Worm (Caenorhabditis elegans) whole organism, dauer: ENCODE results near the gene R13H4.7.

Source experiments
- unc-62 ChIP-seq: sonication (generic microtip); optimal IDR thresholded peaks from 2 replicates; lab custom pipeline; 2017; ENCODE audit warnings: missing biosample characterization, missing genetic modification reagents, missing genetic modification characterization

Gene R13H4.7

ce11 chrV:11868142-11868541, at the start of gene R13H4.7:
R13H4.7 (minus strand) TSS chrV:11868242.
- no peak for TF ChIP-seq unc-62 (GFP tag; lab: Kevin White, UChicago)

- no peak for TF ChIP-seq unc-62 (GFP tag; lab: Kevin White, UChicago)
These were observed 49.1 kb upstream of the R13H4.7 start, which contains the start of gene R31.2 for ce11 chrV:11917186-11917585. R31.2 (plus strand) TSS chrV:11917573.

DNA sequence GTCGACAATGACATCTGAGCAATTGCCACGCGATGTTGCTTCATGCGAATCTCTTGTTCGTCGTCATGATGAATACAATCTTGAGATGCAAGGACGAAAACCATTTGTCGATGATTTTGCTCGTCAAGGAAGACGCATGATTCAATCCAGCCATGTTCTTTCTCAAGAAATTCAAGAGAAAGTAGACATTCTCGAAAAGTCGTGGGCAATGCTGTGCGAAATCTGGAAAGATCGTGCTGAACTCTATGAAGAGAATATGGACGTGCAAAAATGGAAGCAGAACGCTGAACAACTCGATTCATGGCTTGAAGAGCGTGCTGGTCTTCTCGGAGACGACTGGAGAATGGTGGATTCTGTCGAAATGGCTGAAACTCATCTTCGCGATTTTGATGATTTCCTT, 45.2 kb upstream of the R13H4.7 start:
- no peak for TF ChIP-seq unc-62 (GFP tag; lab: Kevin White, UChicago)

ce11 chrV:11905977-11906376, 37.9 kb upstream of the R13H4.7 start:
- no peak for TF ChIP-seq unc-62 (GFP tag; lab: Kevin White, UChicago)

DNA sequence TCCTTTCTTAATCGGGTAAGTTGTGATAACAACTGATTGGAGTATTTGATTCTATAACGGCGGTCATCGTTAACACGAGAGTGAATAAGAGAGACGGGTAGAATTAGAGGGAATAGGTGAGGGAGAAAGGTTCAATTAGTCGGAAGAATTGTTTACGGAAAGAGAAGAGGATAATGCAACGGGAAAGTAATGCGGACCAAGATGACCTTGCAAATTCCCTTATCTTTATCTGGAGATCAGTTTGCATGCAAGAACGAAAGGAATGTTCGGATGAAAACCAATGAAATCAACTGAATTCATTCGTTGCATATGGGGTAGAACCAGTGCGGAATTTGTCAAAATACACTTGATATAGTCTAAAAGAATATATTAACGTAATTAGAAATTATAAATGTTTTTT, 34.1 kb upstream of the R13H4.7 start:
- no peak for TF ChIP-seq unc-62 (GFP tag; lab: Kevin White, UChicago)

- TF ChIP-seq unc-62 (GFP tag; lab: Kevin White, UChicago): no peak
These were observed 33.2 kb upstream of the R13H4.7 start for ce11 chrV:11901260-11901659.

- TF ChIP-seq unc-62 (GFP tag; lab: Kevin White, UChicago): no peak
These were observed 32.1 kb upstream of the R13H4.7 start for ce11 chrV:11900127-11900526.

DNA sequence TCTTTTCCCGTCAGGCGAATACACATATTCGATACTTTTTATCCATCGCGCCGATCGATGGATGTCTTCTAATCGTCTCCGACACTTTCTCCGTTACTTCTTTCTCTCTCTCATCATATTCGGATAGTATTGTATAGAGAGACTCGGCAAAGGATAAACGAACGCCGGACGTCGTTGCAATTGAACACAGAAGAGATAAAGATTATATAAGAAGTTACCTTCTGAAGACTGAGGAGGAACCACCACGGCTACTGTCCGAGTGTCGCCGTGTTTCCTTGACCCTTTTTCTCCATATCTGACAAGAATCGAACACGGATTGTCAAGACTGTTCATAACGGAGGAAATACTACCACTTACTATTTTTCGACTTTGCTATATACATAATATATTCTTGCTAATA, 31.1 kb upstream of the R13H4.7 start, which contains the start of gene sma-1:
sma-1 (plus strand) TSS at position 301 of the 400 bp plus-strand sequence.
- no peak for TF ChIP-seq unc-62 (GFP tag; lab: Kevin White, UChicago)

DNA sequence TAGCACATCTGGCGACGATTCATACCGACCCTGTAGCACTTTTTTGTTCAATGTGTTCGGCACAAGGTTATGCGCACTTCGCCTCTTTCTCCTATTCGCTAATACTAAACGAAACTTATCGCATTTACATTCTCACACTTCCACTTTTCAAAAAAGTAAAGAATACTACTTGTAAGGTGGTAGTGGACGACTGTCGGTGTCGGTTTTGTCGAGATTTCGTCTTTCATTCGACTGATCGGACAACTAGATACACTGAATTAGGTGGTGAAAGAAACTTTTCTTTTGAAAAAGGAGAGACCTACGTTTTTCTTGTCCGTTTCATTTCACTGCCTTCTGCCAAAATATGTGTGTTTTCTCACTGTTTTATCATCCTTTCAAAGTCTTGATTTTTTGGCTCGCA, 29.6 kb upstream of the R13H4.7 start:
- no peak for TF ChIP-seq unc-62 (GFP tag; lab: Kevin White, UChicago)

ce11 chrV:11896322-11896898, 28.4 kb upstream of the R13H4.7 start:
- TF ChIP-seq unc-62 (GFP tag; lab: Kevin White, UChicago): no peak

ce11 chrV:11893975-11894374, 25.9 kb upstream of the R13H4.7 start, which contains the start of gene K12G11.6:
K12G11.6 (plus strand) TSS chrV:11894331.
- TF ChIP-seq unc-62 (GFP tag; lab: Kevin White, UChicago): no peak

DNA sequence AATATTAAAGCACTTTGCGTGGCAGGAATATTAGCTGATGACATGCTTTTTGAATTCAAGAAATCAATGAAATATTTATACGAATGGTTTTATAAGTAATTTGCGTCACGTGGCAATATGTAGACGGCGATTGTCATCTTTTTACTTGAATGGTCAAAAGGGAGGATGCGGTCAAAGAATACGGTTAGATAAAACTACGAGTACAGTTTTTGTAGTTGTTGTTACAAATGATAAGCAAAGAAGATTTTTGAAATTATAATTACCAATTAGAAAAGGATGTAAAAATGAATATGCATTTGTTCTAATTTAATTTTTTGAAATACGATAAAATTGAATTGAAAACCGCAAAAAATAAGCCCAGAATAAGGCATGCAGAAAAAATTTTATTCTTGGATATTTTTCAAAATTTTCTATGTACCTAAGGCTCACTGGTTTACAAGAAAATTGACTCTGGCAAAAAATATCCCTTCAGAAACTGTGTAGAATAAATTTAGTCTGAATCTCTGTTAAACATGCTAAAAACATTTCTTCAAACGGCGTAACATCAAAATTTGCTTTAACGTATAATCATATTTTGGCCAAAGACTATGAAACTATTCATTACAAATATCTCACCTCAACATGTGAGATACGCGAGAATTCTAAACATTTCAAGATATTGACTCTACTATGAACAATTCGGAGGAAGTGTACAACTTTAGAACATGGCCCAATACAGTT, 23.3 kb upstream of the R13H4.7 start, which contains the start of the genes sodh-2 and srx-76:
sodh-2 (minus strand) TSS at position 101 of the 720 bp plus-strand sequence.
srx-76 (plus strand) TSS at position 670 of the 720 bp plus-strand sequence.
- no peak for TF ChIP-seq unc-62 (GFP tag; lab: Kevin White, UChicago)

DNA sequence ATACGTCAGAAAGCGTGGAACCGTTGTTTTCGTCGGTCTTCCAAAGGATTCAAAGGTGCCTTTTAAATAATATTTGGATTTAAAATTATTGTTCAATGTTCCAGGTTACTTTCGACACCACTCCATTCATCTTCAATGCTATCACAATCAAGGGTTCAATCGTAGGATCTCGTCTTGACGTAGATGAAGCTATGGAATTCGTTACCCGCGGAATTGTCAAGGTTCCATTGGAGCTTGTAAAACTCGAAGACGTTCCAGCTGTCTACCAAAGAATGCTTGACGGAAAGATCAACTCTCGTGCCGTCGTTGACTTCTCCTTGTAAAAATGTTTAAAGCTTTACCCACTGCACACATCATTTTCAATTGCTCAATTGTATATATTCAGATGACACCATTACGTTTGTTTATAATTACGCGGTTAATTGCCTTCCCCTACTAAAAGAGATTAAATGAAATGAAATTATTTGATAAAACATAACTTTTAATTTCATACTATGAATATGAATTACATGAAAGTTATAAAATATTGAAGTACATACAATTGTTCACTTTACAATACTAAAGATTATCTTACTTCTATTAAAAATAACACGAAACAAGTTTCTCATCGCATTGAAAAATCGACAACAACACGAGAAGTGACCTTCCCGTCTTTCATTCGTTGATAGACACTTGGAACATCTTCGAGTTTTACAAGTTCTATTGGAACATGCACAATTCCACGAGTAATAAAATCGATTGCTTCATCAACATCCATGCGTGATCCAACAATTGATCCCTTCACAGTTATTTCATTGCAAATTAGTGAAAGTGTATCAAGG, 21.3 kb upstream of the R13H4.7 start:
- TF ChIP-seq unc-62 (GFP tag; lab: Kevin White, UChicago): no peak

DNA sequence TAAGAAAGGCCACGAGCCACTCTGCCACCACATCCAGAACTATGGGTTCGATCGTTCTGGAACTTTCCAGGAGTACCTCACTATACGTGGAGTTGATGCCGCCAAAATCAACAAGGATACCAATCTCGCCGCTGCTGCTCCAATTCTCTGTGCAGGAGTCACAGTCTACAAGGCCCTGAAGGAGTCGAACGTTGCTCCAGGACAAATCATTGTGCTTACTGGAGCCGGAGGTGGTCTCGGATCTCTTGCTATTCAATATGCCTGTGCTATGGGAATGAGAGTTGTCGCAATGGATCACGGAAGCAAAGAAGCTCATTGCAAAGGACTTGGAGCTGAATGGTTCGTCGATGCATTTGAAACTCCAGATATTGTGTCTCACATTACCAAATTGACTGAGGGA, 20.6 kb upstream of the R13H4.7 start:
- no peak for TF ChIP-seq unc-62 (GFP tag; lab: Kevin White, UChicago)

ce11 chrV:11887988-11888499, 20.0 kb upstream of the R13H4.7 start, which contains the start of gene adh-1:
adh-1 (plus strand) TSS chrV:11888248.
- no peak for TF ChIP-seq unc-62 (GFP tag; lab: Kevin White, UChicago)

ce11 chrV:11885939-11886338, 17.9 kb upstream of the R13H4.7 start:
- TF ChIP-seq unc-62 (GFP tag; lab: Kevin White, UChicago): no peak
